Fruit fly (Drosophila melanogaster) whole organism, embryonic: ENCODE measurements around the gene CG42819.

Experiments
- CG11695 ChIP-seq: fragments of 200-800 bp; sonication (Bioruptor generic); IDR thresholded peaks from 3 replicates; pipeline ENCODE4 v1.3.6; 2022; ENCODE audit warnings: missing biosample characterization, missing genetic modification characterization
- CG12236 ChIP-seq: fragments of 200-800 bp; sonication (Bioruptor generic); optimal IDR thresholded peaks from 2 replicates; lab custom pipeline; 2016; ENCODE audit warnings: missing biosample characterization, missing genetic modification characterization
- CG13624 ChIP-seq: fragments of 200-800 bp; sonication (Bioruptor generic); optimal IDR thresholded peaks from 2 replicates; lab custom pipeline; 2016; ENCODE audit warnings: missing biosample characterization, missing genetic modification characterization
- CG14050 ChIP-seq: fragments of 200-800 bp; sonication (Bioruptor generic); IDR thresholded peaks from 3 replicates; pipeline ENCODE4 v1.3.6; 2022; ENCODE audit warnings: missing biosample characterization, missing genetic modification characterization
- CG16779 ChIP-seq: fragments of 200-800 bp; sonication (Bioruptor generic); IDR thresholded peaks from 2 replicates; pipeline ENCODE4 v1.3.6; 2022; ENCODE audit warnings: missing biosample characterization, missing genetic modification characterization
- CG31441 ChIP-seq: fragments of 200-800 bp; sonication (Bioruptor generic); IDR thresholded peaks from 2 replicates; pipeline ENCODE4 v1.3.6; 2022; ENCODE audit warnings: missing biosample characterization, missing genetic modification characterization
- CG3163 ChIP-seq: fragments of 200-800 bp; sonication (Bioruptor generic); optimal IDR thresholded peaks from 3 replicates; lab custom pipeline; 2016; ENCODE audit warnings: missing biosample characterization, missing genetic modification characterization
- CG3407 ChIP-seq: fragments of 200-800 bp; sonication (Bioruptor generic); optimal IDR thresholded peaks from 2 replicates; lab custom pipeline; 2018; ENCODE audit warnings: missing biosample characterization, mild to moderate bottlenecking, missing genetic modification characterization
- CG4707 ChIP-seq: fragments of 200-800 bp; sonication (Bioruptor generic); optimal IDR thresholded peaks from 2 replicates; lab custom pipeline; 2018; ENCODE audit warnings: missing biosample characterization, mild to moderate bottlenecking, missing genetic modification characterization, moderate library complexity
- CG6765 ChIP-seq: fragments of 200-800 bp; sonication (Bioruptor generic); optimal IDR thresholded peaks from 3 replicates; lab custom pipeline; 2017; ENCODE audit warnings: missing biosample characterization, mild to moderate bottlenecking, missing genetic modification characterization
- CG7556 ChIP-seq: fragments of 200-800 bp; sonication (Bioruptor generic); optimal IDR thresholded peaks from 2 replicates; lab custom pipeline; 2017; ENCODE audit warnings: missing biosample characterization, mild to moderate bottlenecking, missing genetic modification characterization
- CG9932 ChIP-seq: fragments of 200-800 bp; sonication (Bioruptor generic); IDR thresholded peaks from 2 replicates; pipeline ENCODE4 v1.3.6; 2022; ENCODE audit warnings: missing biosample characterization, missing genetic modification characterization
- Deaf1 ChIP-seq: fragments of 200-800 bp; optimal IDR thresholded peaks from 3 replicates; lab custom pipeline; 2019; ENCODE audit warnings: missing biosample characterization, mild to moderate bottlenecking, missing genetic modification characterization, moderate library complexity
- Elba2 ChIP-seq: fragments of 200-800 bp; sonication (Bioruptor generic); optimal IDR thresholded peaks from 3 replicates; lab custom pipeline; 2016; ENCODE audit warnings: missing biosample characterization, missing genetic modification characterization
- Ets97D ChIP-seq: fragments of 200-800 bp; sonication (Bioruptor generic); optimal IDR thresholded peaks from 3 replicates; lab custom pipeline; 2016; ENCODE audit warnings: missing biosample characterization, missing genetic modification characterization
- HLH4C ChIP-seq: fragments of 200-800 bp; sonication (Bioruptor generic); IDR thresholded peaks from 3 replicates; pipeline ENCODE4 v1.3.6; 2022; ENCODE audit warnings: missing biosample characterization, missing genetic modification characterization; ENCODE audit not compliant: partially characterized antibody
- Jarid2 ChIP-seq: fragments of 200-800 bp; sonication (Bioruptor generic); optimal IDR thresholded peaks from 3 replicates; lab custom pipeline; 2017; ENCODE audit warnings: mild to moderate bottlenecking, missing biosample characterization, missing genetic modification reagents, missing genetic modification characterization
- Med ChIP-seq: fragments of 200-800 bp; sonication (Bioruptor generic); peaks from one replicate; lab custom pipeline; 2016; ENCODE audit warnings: missing biosample characterization, missing genetic modification characterization, mild to moderate bottlenecking, inconsistent platforms, moderate library complexity
- Mrtf ChIP-seq: fragments of 200-800 bp; sonication (Bioruptor generic); IDR thresholded peaks from 3 replicates; pipeline ENCODE4 v1.3.6; 2022; ENCODE audit warnings: missing biosample characterization, missing genetic modification characterization
- Poxn ChIP-seq: fragments of 200-800 bp; sonication (Bioruptor generic); IDR thresholded peaks from 2 replicates; pipeline ENCODE4 v1.3.6; 2022; ENCODE audit warnings: missing biosample characterization, missing genetic modification characterization
- Rfx ChIP-seq: fragments of 200-800 bp; sonication (Bioruptor generic); IDR thresholded peaks from 2 replicates; pipeline ENCODE4 v1.3.6; 2022; ENCODE audit warnings: missing biosample characterization, missing genetic modification characterization
- Scr ChIP-seq: fragments of 200-800 bp; sonication (Bioruptor generic); IDR thresholded peaks from 2 replicates; pipeline ENCODE4 v1.3.6; 2022; ENCODE audit warnings: missing biosample characterization, missing genetic modification characterization; ENCODE audit not compliant: partially characterized antibody
- Xrp1 ChIP-seq: fragments of 200-800 bp; sonication (Bioruptor generic); IDR thresholded peaks from 2 replicates; pipeline ENCODE4 v1.3.6; 2022; ENCODE audit warnings: missing biosample characterization, missing genetic modification characterization
- al ChIP-seq: fragments of 200-800 bp; sonication (Bioruptor generic); IDR thresholded peaks from 2 replicates; pipeline ENCODE4 v1.3.6; 2022; ENCODE audit warnings: missing biosample characterization, missing genetic modification characterization
- bowl ChIP-seq: fragments of 200-800 bp; sonication (Bioruptor generic); IDR thresholded peaks from 2 replicates; pipeline ENCODE4 v1.3.6; 2022; ENCODE audit warnings: missing biosample characterization, missing genetic modification characterization
- croc ChIP-seq: fragments of 200-800 bp; sonication (Bioruptor generic); conservative IDR thresholded peaks from 3 replicates; pipeline ENCODE4 v1.3.6; 2022; ENCODE audit warnings: missing biosample characterization, missing genetic modification characterization
- dm ChIP-seq: fragments of 200-800 bp; sonication (Bioruptor generic); optimal IDR thresholded peaks from 3 replicates; lab custom pipeline; 2016; ENCODE audit warnings: missing biosample characterization, missing genetic modification characterization
- dpn ChIP-seq, 2 experiments: fragments of 200-800 bp; sonication (Bioruptor generic); optimal IDR thresholded peaks; 3 replicates each; lab custom pipeline; 2016; ENCODE audit warnings: missing biosample characterization in 2 of 2, missing genetic modification characterization in 2 of 2
- insv ChIP-seq, 2 experiments: fragments of 200-800 bp; sonication (Bioruptor generic); optimal IDR thresholded peaks; 3 replicates each; lab custom pipeline; 2016 to 2018; ENCODE audit warnings: missing biosample characterization in 2 of 2, missing genetic modification characterization in 2 of 2
- jigr1 ChIP-seq: fragments of 200-800 bp; sonication (Bioruptor generic); IDR thresholded peaks from 3 replicates; pipeline ENCODE4 v1.3.6; 2022; ENCODE audit warnings: missing biosample characterization, missing genetic modification characterization
- klu ChIP-seq: fragments of 200-800 bp; sonication (Bioruptor generic); IDR thresholded peaks from 2 replicates; pipeline ENCODE4 v1.3.6; 2022; ENCODE audit warnings: missing biosample characterization, missing genetic modification characterization
- kni ChIP-seq: fragments of 200-800 bp; sonication (Bioruptor generic); optimal IDR thresholded peaks from 3 replicates; lab custom pipeline; 2017; ENCODE audit warnings: mild to moderate bottlenecking, missing biosample characterization, missing genetic modification reagents, missing genetic modification characterization
- nom ChIP-seq: fragments of 200-800 bp; sonication (Bioruptor generic); optimal IDR thresholded peaks from 2 replicates; lab custom pipeline; 2017; ENCODE audit warnings: missing biosample characterization, missing genetic modification characterization, mild to moderate bottlenecking, moderate library complexity, missing genetic modification reagents
- org-1 ChIP-seq: fragments of 200-800 bp; sonication (Bioruptor generic); optimal IDR thresholded peaks from 2 replicates; lab custom pipeline; 2017; ENCODE audit warnings: missing biosample characterization, missing genetic modification characterization
- phol ChIP-seq: fragments of 200-800 bp; sonication (Bioruptor generic); optimal IDR thresholded peaks from 3 replicates; lab custom pipeline; 2018; ENCODE audit warnings: missing biosample characterization, mild to moderate bottlenecking, missing genetic modification characterization, moderate library complexity
- sd ChIP-seq: fragments of 200-800 bp; sonication (Bioruptor generic); optimal IDR thresholded peaks from 3 replicates; lab custom pipeline; 2018; ENCODE audit warnings: missing biosample characterization, mild to moderate bottlenecking, missing genetic modification characterization, moderate library complexity
- tin ChIP-seq: fragments of 200-800 bp; sonication (Bioruptor generic); optimal IDR thresholded peaks from 3 replicates; lab custom pipeline; 2016; ENCODE audit warnings: missing biosample characterization, missing genetic modification characterization
- tll ChIP-seq, 2 experiments: fragments of 200-800 bp in 1 of 2; fragments of >200 bp in 1 of 2; sonication (Bioruptor generic) in 1 of 2; optimal IDR thresholded peaks; 2 replicates each; lab custom pipeline; 2017 to 2019; ENCODE audit warnings: missing biosample characterization in 2 of 2, missing genetic modification characterization in 2 of 2, mild to moderate bottlenecking in 1 of 2, moderate library complexity in 1 of 2
- toy ChIP-seq: fragments of 200-800 bp; sonication (Bioruptor generic); IDR thresholded peaks from 2 replicates; pipeline ENCODE4 v1.3.6; 2022; ENCODE audit warnings: missing biosample characterization, missing genetic modification characterization
- wdn ChIP-seq: fragments of 200-800 bp; sonication (Bioruptor generic); IDR thresholded peaks from 2 replicates; pipeline ENCODE4 v1.3.6; 2022; ENCODE audit warnings: missing biosample characterization, missing genetic modification characterization
- yki ChIP-seq: fragments of >200 bp; optimal IDR thresholded peaks from 3 replicates; lab custom pipeline; 2018
- zen ChIP-seq: fragments of 200-800 bp; sonication (Bioruptor generic); optimal IDR thresholded peaks from 3 replicates; lab custom pipeline; 2018; ENCODE audit warnings: missing biosample characterization, mild to moderate bottlenecking, missing genetic modification characterization, moderate library complexity

The CG42819 gene

DNA sequence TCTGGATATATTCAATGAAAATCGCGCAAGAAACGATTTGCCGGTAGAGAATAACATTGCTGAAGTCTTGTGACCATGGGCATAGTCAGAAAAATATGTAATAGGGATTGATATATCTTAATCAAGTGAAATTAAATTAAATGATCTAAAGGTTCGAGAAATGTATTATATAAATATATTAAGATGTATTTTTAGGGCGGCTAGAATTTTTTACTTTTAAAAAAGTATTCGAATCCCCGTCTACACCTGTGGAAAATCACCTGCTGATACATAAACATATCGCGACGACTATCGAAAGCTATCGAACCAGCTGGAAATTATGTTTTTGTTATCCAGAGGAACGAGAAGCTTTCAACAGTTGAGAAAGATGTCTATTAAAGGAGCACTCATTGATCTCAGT, 12.4 kb downstream of the CG42819 start, which contains the start of the genes CG13390 and CG17294 (continued):
- TF ChIP-seq Ets97D (GFP tag; lab: Kevin White, UChicago), result peak; percentile 90
- TF ChIP-seq Jarid2, result peak; percentile 95
- peak; percentile 100 for TF ChIP-seq Rfx
- TF ChIP-seq CG12236 (GFP tag; lab: Kevin White, UChicago), result peak; percentile 85
- peak; percentile 71 for TF ChIP-seq CG3163 (GFP tag; lab: Kevin White, UChicago)
- TF ChIP-seq kni (GFP tag; lab: Kevin White, UChicago), result peak; percentile 97
- peak; percentile 96 to 100 for TF ChIP-seq dpn (GFP tag; optimal IDR thresholded peaks at IDR 0.05; lab: Kevin White, UChicago)
- peak; percentile 100 for TF ChIP-seq CG31441 (GFP tag; lab: Robert Waterston, UW)
- peak; percentile 100 for TF ChIP-seq al (GFP tag; lab: Robert Waterston, UW)
- TF ChIP-seq org-1 (GFP tag; lab: Kevin White, UChicago), result peak; percentile 98
- peak; percentile 100 for TF ChIP-seq CG9932 (GFP tag; lab: Robert Waterston, UW)
- TF ChIP-seq CG11695 (GFP tag; lab: Robert Waterston, UW), result peak; percentile 100
- peak; percentile 99 for TF ChIP-seq croc (GFP tag; lab: Robert Waterston, UW)
- TF ChIP-seq CG4707 (GFP tag; lab: Kevin White, UChicago), result peak; percentile 96
- TF ChIP-seq HLH4C (GFP tag; lab: Robert Waterston, UW), result peak; percentile 76
- peak; percentile 99 for TF ChIP-seq phol (tag; lab: Kevin White, UChicago)
- peak; percentile 99 for TF ChIP-seq CG7556 (GFP tag; lab: Kevin White, UChicago)
- TF ChIP-seq wdn (GFP tag; lab: Robert Waterston, UW), result peak; percentile 100
- peak; percentile 100 for TF ChIP-seq CG6765 (GFP tag; lab: Kevin White, UChicago)
- TF ChIP-seq CG14050 (GFP tag; lab: Robert Waterston, UW), result peak; percentile 99
- peak; percentile 99 for TF ChIP-seq Mrtf (GFP tag; lab: Robert Waterston, UW)
- TF ChIP-seq Xrp1 (GFP tag; lab: Robert Waterston, UW), result peak; percentile 100
- peak; percentile 97 for TF ChIP-seq CG3407
- peak; percentile 99 for TF ChIP-seq CG16779 (GFP tag; lab: Robert Waterston, UW)
- TF ChIP-seq toy (GFP tag; lab: Robert Waterston, UW), result peak; percentile 99
- TF ChIP-seq insv (GFP tag; optimal IDR thresholded peaks at IDR 0.05; lab: Kevin White, UChicago), result peak in 1 of 2 experiments; percentile 87
- TF ChIP-seq nom (GFP tag; lab: Kevin White, UChicago), result peak; percentile 99
- TF ChIP-seq yki, result no peak
- TF ChIP-seq Deaf1 (tag; lab: Kevin White, UChicago), result peak; percentile 92
- TF ChIP-seq tin (GFP tag; lab: Kevin White, UChicago), result peak; percentile 99
- TF ChIP-seq Poxn (GFP tag; lab: Robert Waterston, UW), result peak; percentile 99
- peak; percentile 99 for TF ChIP-seq jigr1
- peak; percentile 79 for TF ChIP-seq Scr (GFP tag; lab: Robert Waterston, UW)
- TF ChIP-seq zen (tag; lab: Kevin White, UChicago), result peak; percentile 99
- peak; percentile 99 for TF ChIP-seq Med
- TF ChIP-seq Elba2 (GFP tag; lab: Kevin White, UChicago), result peak; percentile 82
- peak; percentile 99 for TF ChIP-seq bowl (GFP tag; lab: Robert Waterston, UW)
- peak; percentile 97 for TF ChIP-seq CG13624
- TF ChIP-seq sd, result peak; percentile 98
- peak in 1 of 2 experiments; percentile 84 for TF ChIP-seq tll (GFP tag; optimal IDR thresholded peaks at IDR 0.05; lab: Kevin White, UChicago)
- peak; percentile 87 for TF ChIP-seq dm
- peak; percentile 99 for TF ChIP-seq klu
